Fruit fly (Drosophila melanogaster) S2 (cell line): Measurements from ENCODE around the gene CG34429.
A peak's percentile ranks its signal among the peaks of the same experiment; 100 is the strongest.

Experiments used
- CG8478 ChIP-seq: fragments of >200 bp; optimal IDR thresholded peaks from 2 replicates; lab custom pipeline; 2018
- CTCF ChIP-seq, 2 experiments: fragments of >200 bp; optimal IDR thresholded peaks; 2 replicates each; lab custom pipeline; 2018

CG34429 gene

dm6 chr3L:13030055-13030634, 32.7 kb upstream of the CG34429 start:
- TF ChIP-seq CG8478 (lab: Kevin White, UChicago) (no peak), CTCF (optimal IDR thresholded peaks at IDR 0.05; lab: Kevin White, UChicago) (no peak)

DNA sequence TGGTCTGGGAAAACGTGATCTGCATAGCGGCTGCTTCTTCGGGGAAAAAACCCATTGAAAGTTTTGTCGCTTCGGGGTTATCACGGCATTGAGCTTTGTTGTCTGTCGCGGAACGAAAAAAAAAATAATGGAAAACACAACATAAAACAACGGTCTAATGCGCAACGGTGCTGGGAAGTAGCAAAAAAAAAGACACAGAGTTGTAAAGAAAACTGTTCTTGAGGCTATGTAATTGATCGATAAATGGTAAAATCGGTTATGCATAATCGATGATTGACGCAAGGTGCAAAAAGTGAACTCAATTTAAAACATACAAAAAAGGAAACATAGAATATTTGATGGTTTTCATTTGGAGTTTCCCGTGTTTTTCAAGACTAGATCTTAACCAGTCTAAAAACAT, 31.5 kb upstream of the CG34429 start:
- no peak for TF ChIP-seq CTCF (optimal IDR thresholded peaks at IDR 0.05; lab: Kevin White, UChicago)
- no peak for TF ChIP-seq CG8478 (lab: Kevin White, UChicago)

- no peak for TF ChIP-seq CTCF (optimal IDR thresholded peaks at IDR 0.05; lab: Kevin White, UChicago)
Observed at dm6 chr3L:13032085-13032914, 30.5 kb upstream of the CG34429 start.

dm6 chr3L:13032915-13033282, 29.9 kb upstream of the CG34429 start:
- TF ChIP-seq CG8478 (lab: Kevin White, UChicago) = no peak
- no peak for TF ChIP-seq CTCF (optimal IDR thresholded peaks at IDR 0.05; lab: Kevin White, UChicago)

dm6 chr3L:13033361-13033760, 29.5 kb upstream of the CG34429 start:
- TF ChIP-seq CTCF (optimal IDR thresholded peaks at IDR 0.05; lab: Kevin White, UChicago) = no peak
- TF ChIP-seq CG8478 (lab: Kevin White, UChicago) = no peak

DNA sequence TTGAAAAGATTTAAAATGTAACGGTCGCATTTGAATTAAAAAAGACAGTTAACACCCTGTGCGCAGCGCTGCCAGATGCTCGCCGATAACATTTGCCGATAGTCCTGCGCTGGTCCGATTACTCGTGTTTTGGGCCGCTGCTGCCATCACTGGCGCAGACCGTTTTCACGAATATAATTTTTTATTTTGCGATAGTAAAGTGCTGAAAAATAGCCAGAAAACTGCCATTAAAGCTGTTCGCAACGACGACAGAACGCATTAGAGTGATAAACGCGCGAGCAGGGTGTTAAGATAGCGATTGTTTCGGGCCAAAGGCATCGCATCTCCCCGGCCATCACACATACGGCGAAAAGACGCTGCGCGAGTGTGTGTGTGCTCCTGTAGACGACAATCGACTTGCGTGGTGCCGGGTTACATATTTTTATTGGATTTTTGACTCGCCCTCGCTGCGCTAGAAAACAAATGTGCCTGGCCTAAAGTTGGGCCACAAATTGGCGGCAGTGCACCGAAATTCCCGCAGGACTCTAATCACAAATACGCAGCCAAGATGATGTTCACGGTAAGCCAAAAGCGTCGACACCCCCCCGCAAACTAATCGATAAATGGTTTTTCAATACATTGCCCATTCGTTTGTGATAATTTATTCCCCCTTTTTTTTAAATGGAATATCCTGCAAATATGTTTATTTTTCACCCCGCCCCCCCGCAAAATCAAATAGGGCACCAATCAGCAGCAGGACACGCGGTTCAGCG, 26.0 kb upstream of the CG34429 start, which contains the start of gene Srrm1:
Srrm1 (plus strand) TSS at position 116 of the 752 bp plus-strand sequence.
- TF ChIP-seq CG8478 (lab: Kevin White, UChicago) (no peak), CTCF (optimal IDR thresholded peaks at IDR 0.05; lab: Kevin White, UChicago) (peak; percentile 21 to 55)

DNA sequence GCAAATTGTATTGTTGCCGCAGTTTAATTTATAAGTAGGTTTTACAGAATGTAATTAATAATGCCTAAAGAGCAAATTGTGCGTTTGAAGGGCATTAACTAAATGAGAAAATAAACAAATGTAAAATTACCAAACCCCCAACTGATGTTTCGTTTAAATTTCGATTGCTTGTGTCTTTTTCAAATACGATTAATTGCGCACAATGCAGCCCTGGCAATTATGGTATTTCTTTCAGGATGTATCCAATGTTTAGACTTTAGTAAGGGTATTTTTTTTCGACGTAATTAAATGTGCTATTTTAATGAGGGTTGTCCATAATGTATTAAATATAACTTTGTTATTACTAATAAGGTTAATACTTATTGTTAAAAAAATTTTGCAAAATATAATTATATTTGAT, 22.0 kb upstream of the CG34429 start:
- no peak for TF ChIP-seq CG8478 (lab: Kevin White, UChicago)
- no peak for TF ChIP-seq CTCF (optimal IDR thresholded peaks at IDR 0.05; lab: Kevin White, UChicago)

DNA sequence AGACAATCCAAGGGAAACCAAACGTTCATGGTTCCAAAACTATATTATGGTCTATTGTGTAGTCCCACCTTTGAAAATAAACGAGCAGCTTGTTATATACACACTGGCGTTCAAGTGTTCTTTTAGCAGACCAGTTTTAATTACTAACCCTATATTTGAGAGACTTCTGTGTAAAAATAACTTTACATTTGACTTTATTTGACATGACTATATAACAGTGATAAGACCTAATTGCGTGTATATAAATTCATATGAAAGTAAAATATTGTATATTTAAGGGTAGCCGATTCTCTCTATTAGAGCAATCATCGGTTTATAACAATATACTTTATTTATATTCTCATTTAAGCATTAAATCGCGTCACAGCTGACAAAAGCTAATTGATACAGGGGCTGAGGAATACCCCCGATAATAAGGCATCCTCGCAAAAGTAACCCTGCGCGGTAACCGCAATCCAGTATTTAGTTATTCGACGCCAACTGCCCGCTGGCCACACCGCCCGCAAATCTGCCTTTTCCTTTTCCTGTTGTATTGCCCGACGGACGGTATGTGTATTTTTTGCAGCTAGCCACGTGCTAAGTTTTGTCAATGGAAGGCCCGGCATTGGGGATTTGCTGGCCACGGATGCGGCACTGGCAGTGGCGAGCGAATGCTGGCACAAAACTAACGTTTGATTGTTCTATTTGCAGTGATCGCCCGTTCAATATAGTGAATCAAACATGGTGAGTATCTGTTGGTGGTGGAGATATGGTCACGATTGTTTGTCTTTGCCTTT, 21.4 kb upstream of the CG34429 start, which contains the start of gene RpS4:
RpS4 (plus strand) TSS at position 465 of the 776 bp plus-strand sequence.
- TF ChIP-seq CG8478 (lab: Kevin White, UChicago) (no peak), CTCF (optimal IDR thresholded peaks at IDR 0.05; lab: Kevin White, UChicago) (peak in 1 of 2 experiments; percentile 41)

dm6 chr3L:13044335-13044814, 18.5 kb upstream of the CG34429 start, which contains the start of gene Syx13:
Syx13 (plus strand) TSS chr3L:13044434.
- TF ChIP-seq CG8478 (lab: Kevin White, UChicago) = no peak
- no peak for TF ChIP-seq CTCF (optimal IDR thresholded peaks at IDR 0.05; lab: Kevin White, UChicago)

DNA sequence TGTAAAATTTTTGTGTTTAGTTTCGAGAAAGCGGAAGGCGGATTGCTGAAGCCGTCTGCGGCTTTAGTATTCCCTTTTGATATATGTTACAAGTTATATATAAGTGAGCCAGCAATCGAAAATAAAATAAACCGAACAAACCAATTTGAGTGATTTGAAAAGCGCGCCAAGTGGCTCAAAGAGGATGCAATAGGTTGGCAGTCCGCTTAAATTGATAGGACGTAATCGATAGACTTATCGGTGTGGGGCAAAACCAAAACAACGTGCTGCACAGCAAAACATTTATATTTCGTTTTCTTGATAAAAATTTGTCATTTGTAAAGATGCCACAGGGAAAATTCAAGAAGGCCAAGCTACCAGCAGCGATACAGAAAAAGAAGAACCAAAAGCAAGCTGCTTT, 16.1 kb upstream of the CG34429 start, which contains the start of gene CG11279:
CG11279 (plus strand) TSS at position 220 of the 400 bp plus-strand sequence.
- TF ChIP-seq CG8478 (lab: Kevin White, UChicago) (no peak), CTCF (optimal IDR thresholded peaks at IDR 0.05; lab: Kevin White, UChicago) (no peak)

DNA sequence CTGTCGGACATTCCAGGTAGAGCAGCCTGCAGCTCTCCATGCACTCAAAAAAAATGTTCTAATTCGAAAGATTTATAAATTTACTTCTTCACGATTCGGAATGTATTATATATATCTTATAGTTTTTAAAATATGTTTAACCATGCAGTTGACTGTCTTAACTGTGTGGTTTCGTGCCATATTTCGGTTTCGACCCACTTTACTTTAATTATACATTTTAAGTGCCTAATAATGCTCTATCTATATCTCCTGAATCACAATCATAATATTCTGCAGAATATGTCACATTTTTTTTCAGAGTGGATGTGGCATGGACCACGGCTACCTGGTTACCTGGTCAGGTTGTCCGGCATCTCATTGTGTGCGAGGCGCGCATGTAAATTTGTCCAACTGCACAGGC, 13.2 kb upstream of the CG34429 start:
- TF ChIP-seq CG8478 (lab: Kevin White, UChicago) (no peak), CTCF (optimal IDR thresholded peaks at IDR 0.05; lab: Kevin White, UChicago) (no peak)

DNA sequence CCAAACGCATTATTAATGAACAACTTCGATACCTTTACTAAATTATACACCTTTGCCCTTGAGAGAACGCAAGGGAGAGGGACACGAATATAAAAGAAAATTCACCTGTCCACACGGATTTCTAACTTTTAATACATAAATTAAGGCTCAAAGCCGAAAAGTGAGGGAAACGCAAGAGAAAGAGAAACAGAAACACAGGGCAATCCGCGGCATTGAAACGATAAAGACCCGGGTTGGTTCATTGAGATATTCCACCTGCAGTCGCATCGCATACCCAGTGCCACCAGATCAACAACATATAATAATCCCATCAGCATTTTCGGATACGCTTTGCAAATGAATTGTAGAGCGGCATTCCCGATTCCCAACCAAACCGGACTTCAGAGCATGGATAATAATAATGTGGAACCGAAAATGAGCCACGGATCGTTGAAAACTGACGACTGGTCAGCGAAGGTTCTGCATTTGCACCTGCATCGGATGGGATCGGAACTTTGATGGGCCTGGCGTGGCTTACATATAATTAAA, 12.1 kb upstream of the CG34429 start:
- TF ChIP-seq CG8478 (lab: Kevin White, UChicago) = no peak
- TF ChIP-seq CTCF (optimal IDR thresholded peaks at IDR 0.05; lab: Kevin White, UChicago) = no peak

DNA sequence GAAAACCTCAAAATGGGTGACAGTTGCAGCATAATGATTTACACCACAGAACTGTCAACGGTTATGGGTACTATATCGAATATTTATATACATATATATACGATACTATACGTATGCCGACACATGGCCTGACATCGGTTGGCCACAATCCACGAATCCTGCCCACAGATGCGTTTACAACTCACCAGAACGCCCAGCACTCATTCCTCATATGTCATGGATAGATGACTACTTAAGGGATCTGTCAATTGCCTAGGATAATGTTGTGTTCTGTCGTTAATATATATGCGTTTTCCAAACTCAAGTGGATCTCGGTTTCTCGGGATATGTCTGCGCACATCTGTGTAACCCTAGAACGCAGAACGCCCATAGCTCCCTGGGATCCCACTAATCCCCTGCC, 4.4 kb upstream of the CG34429 start:
- TF ChIP-seq CTCF (optimal IDR thresholded peaks at IDR 0.05; lab: Kevin White, UChicago) (no peak), CG8478 (lab: Kevin White, UChicago) (no peak)
